Worm (Caenorhabditis elegans) whole organism, late embryonic: ENCODE results near the gene clh-1.

Experiments used
- K09A11.1 ChIP-seq: sonication (generic microtip); optimal IDR thresholded peaks from 2 replicates; lab custom pipeline; 2017; ENCODE audit warnings: antibody characterized with exemption, mild to moderate bottlenecking, missing genetic modification characterization, missing compliant biosample characterization; ENCODE audit not compliant: insufficient read depth
- ama-1 ChIP-seq: fragments of 150-350 bp; optimal IDR thresholded peaks from 2 replicates; lab custom pipeline; 2014
- ceh-14 ChIP-seq: sonication (generic microtip); optimal IDR thresholded peaks from 2 replicates; lab custom pipeline; 2016; ENCODE audit warnings: missing genotype, missing genetic modification characterization, missing compliant biosample characterization
- ceh-6 ChIP-seq: fragments of 200-800 bp; sonication (Bioruptor generic); optimal IDR thresholded peaks from 2 replicates; lab custom pipeline; 2018; ENCODE audit warnings: mild to moderate bottlenecking, missing genetic modification characterization, missing compliant biosample characterization
- fkh-10 ChIP-seq: fragments of 150-350 bp; optimal IDR thresholded peaks from 2 replicates; lab custom pipeline; 2014; ENCODE audit warnings: missing biosample characterization, missing genetic modification reagents, missing genetic modification characterization
- pha-4 ChIP-seq: fragments of 150-350 bp; optimal IDR thresholded peaks from 2 replicates; lab custom pipeline; 2018; ENCODE audit warnings: missing biosample characterization, missing genetic modification reagents, missing genetic modification characterization
- tbx-7 ChIP-seq: sonication (generic microtip); optimal IDR thresholded peaks from 2 replicates; lab custom pipeline; 2016; ENCODE audit warnings: missing genotype, missing genetic modification characterization, missing compliant biosample characterization

DNA sequence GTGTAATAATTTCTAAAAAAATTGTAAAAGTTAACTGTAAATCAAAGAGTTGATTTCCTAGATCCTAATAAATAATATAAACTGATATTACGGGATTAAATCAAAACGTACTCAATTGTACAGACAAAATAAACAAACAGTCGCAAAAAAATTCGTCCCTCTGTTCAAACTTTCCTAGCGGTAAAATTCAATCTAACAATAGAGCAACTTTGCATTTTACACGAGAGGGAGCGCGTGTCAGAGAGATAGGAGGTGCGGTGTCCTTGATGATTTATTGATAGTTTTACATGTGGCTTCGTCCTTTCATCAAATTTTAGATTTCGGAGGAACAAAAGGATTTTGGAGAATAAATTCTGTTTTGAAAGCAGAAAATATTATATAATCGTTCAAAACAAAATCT lies 25.7 kb downstream of the clh-1 start:
- no peak for TF ChIP-seq ceh-14 (tag; lab: Kevin White, UChicago)
- no peak for TF ChIP-seq ceh-6
- TF ChIP-seq K09A11.1 (tag; lab: Kevin White, UChicago), result no peak
- no peak for TF ChIP-seq ama-1 (lab: Kevin White, UChicago)
- TF ChIP-seq fkh-10, result no peak
- no peak for TF ChIP-seq tbx-7
- no peak for TF ChIP-seq pha-4 (tag; lab: Kevin White, UChicago)
